Fruit fly (Drosophila melanogaster): ENCODE data around the gene Nsf2.

DNA sequence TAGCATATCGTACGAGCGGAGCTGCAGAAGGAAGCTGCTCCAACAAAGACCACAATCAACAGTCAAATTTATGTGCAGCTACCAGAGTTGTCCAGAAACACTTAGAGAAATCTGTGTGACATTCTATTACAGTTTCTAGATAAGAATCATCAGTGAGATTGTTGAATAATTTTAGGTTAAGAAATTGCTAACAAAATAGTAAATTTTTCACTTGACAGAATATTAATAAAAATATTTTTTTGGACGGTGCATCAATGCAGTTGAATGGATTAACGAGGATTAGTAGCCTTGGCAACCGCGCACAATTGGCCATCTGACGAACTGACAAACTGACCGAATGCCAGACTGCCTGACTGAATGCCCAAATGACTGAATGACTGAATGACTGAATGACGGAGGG is 9.5 kb upstream of the Nsf2 start:
- TF ChIP-seq CG8478 (optimal IDR thresholded peaks at IDR 0.05) (no peak), CTCF (optimal IDR thresholded peaks at IDR 0.05) (no peak)
